Worm (Caenorhabditis elegans): Measurements from ENCODE around the gene snu-13.
A peak's percentile ranks its signal among the peaks of the same experiment; 100 is the strongest.

The snu-13 gene

ce11 chrII:10652112-10652511 lies 6.3 kb downstream of the snu-13 start, which contains the start of gene nphp-1:
Gene nphp-1 (minus strand): TSS chrII:10652256.
- no peak for TF ChIP-seq swsn-7 (tag; optimal IDR thresholded peaks at IDR 0.05)
- peak; percentile 41 for TF ChIP-seq fkh-8 (tag; optimal IDR thresholded peaks at IDR 0.05)

- no peak for TF ChIP-seq jun-1 (tag; optimal IDR thresholded peaks at IDR 0.05)
- no peak for TF ChIP-seq efl-1 (optimal IDR thresholded peaks at IDR 0.05)
- peak in 1 of 2 experiments; percentile 80 for TF ChIP-seq efl-1 (GFP tag; optimal IDR thresholded peaks at IDR 0.05 in 1 of 2)
These were observed 11.4 kb downstream of the snu-13 start, which contains the start of gene M28.10 for ce11 chrII:10646901-10647566. Gene M28.10 (plus strand): TSS chrII:10647516.

- TF ChIP-seq swsn-7 (tag; optimal IDR thresholded peaks at IDR 0.05): no peak
- TF ChIP-seq Y116A8C.19 (tag; optimal IDR thresholded peaks at IDR 0.05; ENCODE audit: borderline replicate concordance): no peak
- no peak for TF ChIP-seq C34B4.2 (tag; optimal IDR thresholded peaks at IDR 0.05)
- no peak for TF ChIP-seq sptf-1 (tag; optimal IDR thresholded peaks at IDR 0.05)
- TF ChIP-seq sup-37 (GFP tag; optimal IDR thresholded peaks at IDR 0.05): no peak
- TF ChIP-seq unc-86 (tag; optimal IDR thresholded peaks at IDR 0.05): no peak
- TF ChIP-seq egl-13 (tag; optimal IDR thresholded peaks at IDR 0.05): no peak
- TF ChIP-seq dpl-1 (GFP tag; optimal IDR thresholded peaks at IDR 0.05): no peak
- no peak for TF ChIP-seq nhr-76 (tag; optimal IDR thresholded peaks at IDR 0.05)
- no peak for TF ChIP-seq fos-1 (tag; optimal IDR thresholded peaks at IDR 0.05)
- TF ChIP-seq nhr-12 (tag; optimal IDR thresholded peaks at IDR 0.05): no peak
- no peak for TF ChIP-seq hpl-2 (GFP tag; optimal IDR thresholded peaks at IDR 0.05)
- TF ChIP-seq lin-13 (GFP tag; optimal IDR thresholded peaks at IDR 0.05): no peak
- no peak for TF ChIP-seq nhr-47 (tag; optimal IDR thresholded peaks at IDR 0.05)
- no peak for TF ChIP-seq jun-1 (tag; optimal IDR thresholded peaks at IDR 0.05)
- TF ChIP-seq fkh-4 (tag; optimal IDR thresholded peaks at IDR 0.05; ENCODE audit: borderline replicate concordance): no peak
These were observed 15.0 kb downstream of the snu-13 start, which contains the start of gene M28.4 for ce11 chrII:10643403-10643802. Gene M28.4 (plus strand): TSS chrII:10643703.

ce11 chrII:10639110-10639509 lies 19.3 kb downstream of the snu-13 start, which contains the start of gene M28.9:
Gene M28.9 (plus strand): TSS chrII:10639410.
- TF ChIP-seq rnt-1 (tag; optimal IDR thresholded peaks at IDR 0.05) (no peak), egl-27 (tag; optimal IDR thresholded peaks at IDR 0.05) (no peak), ets-5 (GFP tag; IDR thresholded peaks at IDR 0.05) (no peak)

- TF ChIP-seq fkh-4 (tag; optimal IDR thresholded peaks at IDR 0.05; ENCODE audit: borderline replicate concordance) (no peak), elt-3 (tag; optimal IDR thresholded peaks at IDR 0.05) (no peak), nhr-47 (tag; optimal IDR thresholded peaks at IDR 0.05) (no peak), mab-9 (GFP tag; IDR thresholded peaks at IDR 0.05) (no peak), ceh-88 (GFP tag; IDR thresholded peaks at IDR 0.05) (no peak), snpc-4 (tag; optimal IDR thresholded peaks at IDR 0.05) (no peak), hlh-17 (GFP tag; optimal IDR thresholded peaks at IDR 0.05; ENCODE audit: borderline replicate concordance) (no peak)
These were observed 27.5 kb downstream of the snu-13 start for ce11 chrII:10630944-10631343.

ce11 chrII:10627963-10628362 lies 30.5 kb downstream of the snu-13 start, which contains the start of gene M28.8:
Gene M28.8 (plus strand): TSS chrII:10628263.
- TF ChIP-seq pqm-1 (tag; optimal IDR thresholded peaks at IDR 0.05) (no peak), egl-13 (tag; optimal IDR thresholded peaks at IDR 0.05) (no peak), fkh-4 (tag; optimal IDR thresholded peaks at IDR 0.05; ENCODE audit: borderline replicate concordance) (no peak), lin-14 (GFP tag; optimal IDR thresholded peaks at IDR 0.05) (no peak), mab-9 (GFP tag; IDR thresholded peaks at IDR 0.05) (no peak), lin-39 (tag; optimal IDR thresholded peaks at IDR 0.05) (no peak), pax-3 (tag; optimal IDR thresholded peaks at IDR 0.05) (no peak), lin-35 (GFP tag; optimal IDR thresholded peaks at IDR 0.05) (no peak), hpl-2 (GFP tag; optimal IDR thresholded peaks at IDR 0.05) (no peak), snu-23 (GFP tag; optimal IDR thresholded peaks at IDR 0.05) (no peak), zip-4 (GFP tag; optimal IDR thresholded peaks at IDR 0.05) (no peak), tbx-2 (tag; optimal IDR thresholded peaks at IDR 0.05) (no peak), ces-1 (GFP tag; optimal IDR thresholded peaks at IDR 0.05) (no peak), ztf-4 (tag; optimal IDR thresholded peaks at IDR 0.05) (no peak), hlh-4 (tag; optimal IDR thresholded peaks at IDR 0.05) (no peak), lsy-2 (tag; optimal IDR thresholded peaks at IDR 0.05) (no peak), swsn-7 (tag; optimal IDR thresholded peaks at IDR 0.05) (no peak)

Data from whole organism, L1 larva.